Fruit fly (Drosophila melanogaster): Measurements from ENCODE around the gene ND-SGDH.

- no peak for TF ChIP-seq CG8478 (optimal IDR thresholded peaks at IDR 0.05)
- TF ChIP-seq CTCF (optimal IDR thresholded peaks at IDR 0.05), result no peak
Observed at dm6 chr3L:12088326-12088725, 50.1 kb downstream of the ND-SGDH start, which contains the start of gene CG17154.
